Fruit fly (Drosophila melanogaster): ENCODE results near the gene ATP6AP2.

Gene ATP6AP2

dm6 chr3R:9246879-9247621 is 13.4 kb upstream of the ATP6AP2 start (continued):
- peak; percentile 79 for TF ChIP-seq Blimp-1 (GFP tag; optimal IDR thresholded peaks at IDR 0.05)
- peak; percentile 81 for TF ChIP-seq Ets21C (GFP tag; optimal IDR thresholded peaks at IDR 0.05)
- TF ChIP-seq cyc (GFP tag; optimal IDR thresholded peaks at IDR 0.05) = peak; percentile 86
- peak; percentile 82 for TF ChIP-seq Hr39 (GFP tag; optimal IDR thresholded peaks at IDR 0.05)
- peak; percentile 95 for TF ChIP-seq esn (GFP tag; optimal IDR thresholded peaks at IDR 0.05)
- peak in 1 of 2 experiments; percentile 78 for TF ChIP-seq salr (GFP tag; optimal IDR thresholded peaks at IDR 0.05)
- peak; percentile 66 for TF ChIP-seq CG3032 (tag; optimal IDR thresholded peaks at IDR 0.05)
- TF ChIP-seq CG6792 (GFP tag; optimal IDR thresholded peaks at IDR 0.05) = peak; percentile 87
- TF ChIP-seq fd85E (GFP tag; optimal IDR thresholded peaks at IDR 0.05) = peak; percentile 28
- peak; percentile 87 for TF ChIP-seq achi (GFP tag; optimal IDR thresholded peaks at IDR 0.05)
- peak; percentile 86 for TF ChIP-seq CG31627 (GFP tag; optimal IDR thresholded peaks at IDR 0.05)
- TF ChIP-seq CG11294 (GFP tag; IDR thresholded peaks at IDR 0.05) = no peak
- peak; percentile 94 for TF ChIP-seq Met (GFP tag; optimal IDR thresholded peaks at IDR 0.05)
- TF ChIP-seq CG8632 (GFP tag; optimal IDR thresholded peaks at IDR 0.05) = peak; percentile 81
- peak; percentile 63 for TF ChIP-seq CG10669 (GFP tag; optimal IDR thresholded peaks at IDR 0.05)
- TF ChIP-seq Ets96B (tag; optimal IDR thresholded peaks at IDR 0.05) = peak; percentile 71
- peak; percentile 37 for TF ChIP-seq fkh (GFP tag; optimal IDR thresholded peaks at IDR 0.05)
- peak; percentile 49 for TF ChIP-seq CG4318 (GFP tag; optimal IDR thresholded peaks at IDR 0.05)
- TF ChIP-seq Gug (GFP tag; IDR thresholded peaks at IDR 0.05) = peak; percentile 51
- TF ChIP-seq CG6276 (GFP tag; optimal IDR thresholded peaks at IDR 0.05) = peak; percentile 79
- TF ChIP-seq lz (GFP tag; optimal IDR thresholded peaks at IDR 0.05) = peak; percentile 89

dm6 chr3R:9249025-9249735 is 11.3 kb upstream of the ATP6AP2 start:
- TF ChIP-seq CG11902 (GFP tag; optimal IDR thresholded peaks at IDR 0.05) (no peak), Hr39 (GFP tag; optimal IDR thresholded peaks at IDR 0.05) (peak; percentile 32), svp (GFP tag) (peak; percentile 72), CG10631 (GFP tag; optimal IDR thresholded peaks at IDR 0.05) (no peak), Ets96B (tag; optimal IDR thresholded peaks at IDR 0.05) (peak; percentile 5), CG7368 (GFP tag; optimal IDR thresholded peaks at IDR 0.05) (no peak), esn (GFP tag; optimal IDR thresholded peaks at IDR 0.05) (peak; percentile 62), pdm3 (GFP tag; optimal IDR thresholded peaks at IDR 0.05) (peak; percentile 41), CG1621 (tag; optimal IDR thresholded peaks at IDR 0.05) (no peak), fd59A (GFP tag; optimal IDR thresholded peaks at IDR 0.05) (no peak), CG10669 (GFP tag; optimal IDR thresholded peaks at IDR 0.05) (no peak), Eip93F (GFP tag; optimal IDR thresholded peaks at IDR 0.05) (peak; percentile 36), OdsH (GFP tag; optimal IDR thresholded peaks at IDR 0.05) (peak; percentile 27), ss (GFP tag; optimal IDR thresholded peaks at IDR 0.05) (peak in 1 of 2 experiments; percentile 34), Sox15 (GFP tag; optimal IDR thresholded peaks at IDR 0.05) (no peak), salr (GFP tag; optimal IDR thresholded peaks at IDR 0.05) (no peak), lz (GFP tag; optimal IDR thresholded peaks at IDR 0.05) (peak; percentile 26), Sox14 (GFP tag; optimal IDR thresholded peaks at IDR 0.05) (peak; percentile 19), CG9139 (GFP tag; optimal IDR thresholded peaks at IDR 0.05) (no peak), CG3032 (tag; optimal IDR thresholded peaks at IDR 0.05) (peak; percentile 38), fd85E (GFP tag; optimal IDR thresholded peaks at IDR 0.05) (no peak), CG32006 (GFP tag; optimal IDR thresholded peaks at IDR 0.05) (peak; percentile 63), Eip78C (GFP tag) (peak; percentile 77), net (GFP tag; optimal IDR thresholded peaks at IDR 0.05) (peak; percentile 15), spab (GFP tag; optimal IDR thresholded peaks at IDR 0.05) (peak; percentile 21), acj6 (GFP tag; optimal IDR thresholded peaks at IDR 0.05) (peak; percentile 33), CG11762 (GFP tag; optimal IDR thresholded peaks at IDR 0.05; ENCODE audit: insufficient read depth) (no peak), CG11294 (GFP tag; IDR thresholded peaks at IDR 0.05) (no peak), CG16779 (tag; optimal IDR thresholded peaks at IDR 0.05) (no peak), dac (GFP tag; optimal IDR thresholded peaks at IDR 0.05) (no peak), achi (GFP tag; optimal IDR thresholded peaks at IDR 0.05) (peak; percentile 7), CG8119 (GFP tag; IDR thresholded peaks at IDR 0.05) (peak; percentile 37; the same call in 1 of the 3 replicates), Smox (GFP tag; optimal IDR thresholded peaks at IDR 0.05) (peak; percentile 55), Eip75B (GFP tag; optimal IDR thresholded peaks at IDR 0.05) (peak; percentile 20), CG8632 (GFP tag; optimal IDR thresholded peaks at IDR 0.05) (no peak), CG6163 (GFP tag; IDR thresholded peaks at IDR 0.05) (no peak)

Measured in whole organism, prepupa.